Worm (Caenorhabditis elegans) whole organism, L4/young adult: ENCODE data around the gene C15F1.2.

Experiments
- W03F9.2 ChIP-seq: fragments of 150-350 bp; optimal IDR thresholded peaks from 2 replicates; lab custom pipeline; 2014; ENCODE audit warnings: missing biosample characterization, missing genetic modification characterization
- dao-5 ChIP-seq: sonication (generic microtip); optimal IDR thresholded peaks from 2 replicates; lab custom pipeline; 2016; ENCODE audit warnings: missing genotype, missing genetic modification characterization, moderate library complexity, missing compliant biosample characterization
- him-1 ChIP-seq: sonication (generic microtip); optimal IDR thresholded peaks from 2 replicates; lab custom pipeline; 2016; ENCODE audit warnings: missing genotype, missing genetic modification reagents, missing genetic modification characterization, missing compliant biosample characterization

DNA sequence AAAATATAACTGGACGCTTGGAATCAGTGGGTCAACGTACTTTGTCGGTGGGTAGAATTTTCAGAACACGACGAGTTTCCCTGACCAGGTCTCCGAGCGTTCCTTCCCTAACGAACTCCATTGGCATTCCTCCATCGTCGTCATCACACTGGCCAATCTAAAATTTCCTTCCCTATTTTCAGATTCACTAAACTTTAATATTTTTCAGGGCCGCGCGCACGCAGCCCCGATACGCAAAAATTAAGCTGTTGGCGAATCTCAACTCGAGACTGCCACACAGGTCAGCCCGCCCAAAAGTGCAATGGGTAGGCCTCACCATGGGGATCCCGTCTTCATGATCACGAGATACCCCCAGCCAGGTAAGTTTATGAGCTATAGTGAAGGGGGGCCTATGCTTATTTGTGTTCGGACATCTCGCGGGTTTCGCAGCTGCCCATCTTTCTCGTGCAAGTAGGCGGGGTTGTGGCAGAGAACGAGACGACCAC is 11.5 kb upstream of the C15F1.2 start:
- TF ChIP-seq dao-5 (tag; lab: Kevin White, UChicago) (no peak), him-1 (no peak), W03F9.2 (tag; lab: Kevin White, UChicago) (no peak)
